Fruit fly (Drosophila melanogaster): ENCODE results near the gene CG5973.
A peak's percentile ranks its signal among the peaks of the same experiment; 100 is the strongest.

CG5973 gene

dm6 chr2L:7419408-7420304 is 17.6 kb upstream of the CG5973 start:
- TF ChIP-seq CTCF (optimal IDR thresholded peaks at IDR 0.05) (peak; percentile 85 to 90), CG8478 (optimal IDR thresholded peaks at IDR 0.05) (no peak)

- TF ChIP-seq CTCF (optimal IDR thresholded peaks at IDR 0.05) (no peak), CG8478 (optimal IDR thresholded peaks at IDR 0.05) (no peak)
Measured at dm6 chr2L:7420305-7421287, 16.7 kb upstream of the CG5973 start.

dm6 chr2L:7422429-7423283 is 14.6 kb upstream of the CG5973 start:
- TF ChIP-seq CG8478 (optimal IDR thresholded peaks at IDR 0.05) (no peak), CTCF (optimal IDR thresholded peaks at IDR 0.05) (no peak)

- peak; percentile 78 to 79 for TF ChIP-seq CTCF (optimal IDR thresholded peaks at IDR 0.05)
- TF ChIP-seq CG8478 (optimal IDR thresholded peaks at IDR 0.05): no peak
Measured at dm6 chr2L:7423333-7423895, 13.9 kb upstream of the CG5973 start.

- TF ChIP-seq CTCF (optimal IDR thresholded peaks at IDR 0.05) (no peak), CG8478 (optimal IDR thresholded peaks at IDR 0.05) (no peak)
Measured at dm6 chr2L:7424282-7424905, 12.9 kb upstream of the CG5973 start.

dm6 chr2L:7424907-7425689 is 12.2 kb upstream of the CG5973 start:
- TF ChIP-seq CG8478 (optimal IDR thresholded peaks at IDR 0.05): no peak
- no peak for TF ChIP-seq CTCF (optimal IDR thresholded peaks at IDR 0.05)

- TF ChIP-seq CG8478 (optimal IDR thresholded peaks at IDR 0.05): no peak
- no peak for TF ChIP-seq CTCF (optimal IDR thresholded peaks at IDR 0.05)
Measured at dm6 chr2L:7425690-7426056, 11.6 kb upstream of the CG5973 start.

dm6 chr2L:7426326-7427066 is 10.8 kb upstream of the CG5973 start, which contains the start of gene muc:
TSS of gene muc (plus strand) at chr2L:7426866.
- no peak for TF ChIP-seq CG8478 (optimal IDR thresholded peaks at IDR 0.05)
- no peak for TF ChIP-seq CTCF (optimal IDR thresholded peaks at IDR 0.05)

dm6 chr2L:7427067-7427785 is 10.1 kb upstream of the CG5973 start:
- TF ChIP-seq CTCF (optimal IDR thresholded peaks at IDR 0.05) (peak; percentile 43 to 60), CG8478 (optimal IDR thresholded peaks at IDR 0.05) (no peak)

- TF ChIP-seq CG8478 (optimal IDR thresholded peaks at IDR 0.05) (no peak), CTCF (optimal IDR thresholded peaks at IDR 0.05) (no peak)
Measured at dm6 chr2L:7427786-7428137, 9.5 kb upstream of the CG5973 start.

- TF ChIP-seq CG8478 (optimal IDR thresholded peaks at IDR 0.05) (no peak), CTCF (optimal IDR thresholded peaks at IDR 0.05) (no peak)
Measured at dm6 chr2L:7430313-7430712, 7.0 kb upstream of the CG5973 start.

All from S2 (cell line).